Fruit fly (Drosophila melanogaster) whole organism, wandering third instar larva: Measurements from ENCODE around the gene Blm.

Experiments used
- CG32264 ChIP-seq: fragments of 200-800 bp; sonication (Bioruptor generic); optimal IDR thresholded peaks from 2 replicates; lab custom pipeline; 2016; ENCODE audit warnings: missing biosample characterization, missing genetic modification characterization
- Dif ChIP-seq: fragments of 200-275, 200-300 bp; sonication (Bioruptor generic); optimal IDR thresholded peaks from 2 replicates; lab custom pipeline; 2018; ENCODE audit warnings: missing biosample characterization, missing genetic modification characterization; ENCODE audit not compliant: partially characterized antibody
- HLH106 ChIP-seq: fragments of 200-800 bp; optimal IDR thresholded peaks from 3 replicates; lab custom pipeline; 2019; ENCODE audit warnings: missing biosample characterization, mild to moderate bottlenecking, missing genetic modification characterization, moderate library complexity
- Hnf4 ChIP-seq: fragments of 200-800 bp; sonication (Bioruptor generic); optimal IDR thresholded peaks from 2 replicates; lab custom pipeline; 2016; ENCODE audit warnings: missing biosample characterization, mild to moderate bottlenecking, missing genetic modification characterization
- Rel ChIP-seq, 2 experiments: fragments of 200-800 bp; sonication (Bioruptor generic) in 1 of 2; optimal IDR thresholded peaks; 2 replicates in 1 of 2; 3 replicates in 1 of 2; lab custom pipeline; 2016 to 2019; ENCODE audit warnings: mild to moderate bottlenecking in 2 of 2, missing biosample characterization in 2 of 2, missing genetic modification characterization in 2 of 2, moderate library complexity in 1 of 2
- Sp1 ChIP-seq: fragments of 200-800 bp; sonication (Bioruptor generic); optimal IDR thresholded peaks from 3 replicates; lab custom pipeline; 2019; ENCODE audit warnings: missing biosample characterization, mild to moderate bottlenecking, missing genetic modification characterization, moderate library complexity
- Vsx2 ChIP-seq: fragments of 200-300, 225-300 bp; sonication (Bioruptor generic); optimal IDR thresholded peaks from 2 replicates; lab custom pipeline; 2018; ENCODE audit warnings: missing biosample characterization, missing genetic modification characterization; ENCODE audit not compliant: partially characterized antibody
- brk ChIP-seq: fragments of 200-800 bp; sonication (Bioruptor generic); optimal IDR thresholded peaks from 2 replicates; lab custom pipeline; 2016; ENCODE audit warnings: missing biosample characterization, mild to moderate bottlenecking, missing genetic modification characterization
- dl ChIP-seq, 2 experiments: fragments of 175-275, 200-275 bp in 1 of 2; fragments of 200-275 bp in 1 of 2; sonication (Bioruptor generic); optimal IDR thresholded peaks; lab custom pipeline; 2018; ENCODE audit warnings: mild to moderate bottlenecking in 2 of 2, missing biosample characterization in 2 of 2, missing genetic modification characterization in 2 of 2, moderate library complexity in 2 of 2; ENCODE audit not compliant: partially characterized antibody in 2 of 2, insufficient read depth in 1 of 2
- dmrt93B ChIP-seq: fragments of 200-800 bp; sonication (Bioruptor generic); optimal IDR thresholded peaks from 2 replicates; lab custom pipeline; 2018; ENCODE audit warnings: missing biosample characterization, mild to moderate bottlenecking, missing genetic modification characterization
- dsf ChIP-seq: sonication (Bioruptor generic); optimal IDR thresholded peaks from 2 replicates; lab custom pipeline; 2016; ENCODE audit warnings: missing biosample characterization, missing genetic modification characterization, borderline replicate concordance
- ey ChIP-seq: fragments of 200-800 bp; sonication (Bioruptor generic); optimal IDR thresholded peaks from 2 replicates; lab custom pipeline; 2016; ENCODE audit warnings: missing biosample characterization, missing genetic modification characterization
- h ChIP-seq: fragments of 200-800 bp; sonication (Bioruptor generic); optimal IDR thresholded peaks from 3 replicates; lab custom pipeline; 2016; ENCODE audit warnings: missing biosample characterization, mild to moderate bottlenecking, missing genetic modification characterization
- jim ChIP-seq: fragments of 175-275, 200-325 bp; sonication (Bioruptor generic); optimal IDR thresholded peaks from 2 replicates; lab custom pipeline; 2016; ENCODE audit warnings: missing biosample characterization, mild to moderate bottlenecking, missing genetic modification characterization
- rgr ChIP-seq: fragments of 200-800 bp; sonication (Bioruptor generic); optimal IDR thresholded peaks from 3 replicates; lab custom pipeline; 2016; ENCODE audit warnings: missing biosample characterization, mild to moderate bottlenecking, missing genetic modification characterization
- woc ChIP-seq: sonication (Bioruptor generic); optimal IDR thresholded peaks from 2 replicates; lab custom pipeline; 2016; ENCODE audit warnings: missing biosample characterization, mild to moderate bottlenecking, missing genetic modification characterization

The Blm gene

dm6 chr3R:11690857-11691471 lies 50.6 kb downstream of the Blm start:
- no peak for TF ChIP-seq jim (GFP tag; lab: Kevin White, UChicago)
- peak in 1 of 2 experiments; percentile 5 for TF ChIP-seq dl (GFP tag; optimal IDR thresholded peaks at IDR 0.05; lab: Kevin White, UChicago; ENCODE audit: insufficient read depth in 1 of 2, partially characterized antibody in 2 of 2)

DNA sequence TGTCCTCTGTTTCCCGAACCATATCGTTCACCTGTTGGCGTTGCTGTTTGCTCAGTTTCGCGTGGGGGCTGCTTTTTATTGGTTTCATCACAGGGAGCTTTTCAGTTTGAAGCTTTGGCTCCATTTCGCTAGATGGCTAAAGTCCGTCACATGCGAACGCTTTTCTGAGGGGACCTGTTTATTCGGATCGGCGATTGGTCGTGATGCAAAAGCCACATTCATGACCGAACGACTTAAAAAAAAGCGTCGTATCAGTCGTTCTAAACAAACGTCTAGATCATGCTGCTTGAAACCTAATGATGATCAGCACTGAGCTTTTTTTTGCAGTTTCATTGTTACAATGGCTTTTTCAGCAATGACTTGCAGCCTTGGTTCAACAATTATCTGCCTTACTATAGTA lies 51.7 kb downstream of the Blm start, which contains the start of gene CG6908:
CG6908 (minus strand) TSS at position 152 of the 400 bp plus-strand sequence.
- TF ChIP-seq dmrt93B (GFP tag; lab: Kevin White, UChicago) (no peak), Dif (GFP tag; lab: Kevin White, UChicago) (peak; percentile 68), dsf (GFP tag; lab: Kevin White, UChicago) (no peak), brk (GFP tag; lab: Kevin White, UChicago) (peak; percentile 39), Rel (GFP tag; optimal IDR thresholded peaks at IDR 0.05; lab: Kevin White, UChicago) (peak; percentile 57), Rel (tag; optimal IDR thresholded peaks at IDR 0.05; lab: Kevin White, UChicago) (no peak), h (GFP tag; lab: Kevin White, UChicago) (peak; percentile 7), ey (GFP tag; lab: Kevin White, UChicago) (no peak), Vsx2 (GFP tag; lab: Kevin White, UChicago) (peak; percentile 78), CG32264 (no peak), Hnf4 (GFP tag; lab: Kevin White, UChicago) (peak; percentile 61)

DNA sequence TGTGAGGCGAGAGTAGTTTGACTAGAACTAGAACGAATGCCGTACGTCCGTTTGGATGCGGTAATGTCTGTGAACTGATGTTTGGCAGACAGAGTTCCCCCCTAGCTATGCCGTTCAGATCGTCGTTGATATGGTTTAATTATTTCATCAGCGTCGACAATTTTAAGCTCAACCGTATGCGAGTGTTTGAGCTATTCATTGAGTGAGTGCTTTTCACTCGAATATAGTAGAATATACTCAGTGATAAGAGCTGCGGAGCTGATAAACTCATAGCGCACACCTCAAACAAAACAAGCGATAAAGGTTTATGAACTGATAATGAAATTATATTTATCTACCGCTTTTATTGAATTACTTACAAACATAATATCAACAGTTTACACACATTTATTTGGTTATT lies 53.5 kb downstream of the Blm start, which contains the start of gene CG6834:
CG6834 (minus strand) TSS at position 79 of the 400 bp plus-strand sequence.
- TF ChIP-seq jim (GFP tag; lab: Kevin White, UChicago), result no peak
- no peak for TF ChIP-seq Vsx2 (GFP tag; lab: Kevin White, UChicago)
- TF ChIP-seq woc (GFP tag; lab: Kevin White, UChicago), result no peak
- no peak for TF ChIP-seq rgr (GFP tag; lab: Kevin White, UChicago)
- no peak for TF ChIP-seq Sp1
- TF ChIP-seq HLH106 (tag; lab: Kevin White, UChicago), result no peak
- no peak for TF ChIP-seq dmrt93B (GFP tag; lab: Kevin White, UChicago)
- no peak for TF ChIP-seq CG32264
